Worm (Caenorhabditis elegans) whole organism, late embryonic: ENCODE measurements around the gene Y73C8B.2.

ENCODE experiments used
- C38D4.7 ChIP-seq: fragments of 200-800 bp; sonication (Bioruptor generic); optimal IDR thresholded peaks from 2 replicates; lab custom pipeline; 2018; ENCODE audit warnings: mild to moderate bottlenecking, missing genetic modification characterization, moderate library complexity, missing compliant biosample characterization
- K02D7.2 ChIP-seq: sonication (generic microtip); optimal IDR thresholded peaks from 2 replicates; lab custom pipeline; 2017; ENCODE audit warnings: mild to moderate bottlenecking, missing genetic modification characterization, missing compliant biosample characterization
- ama-1 ChIP-seq: fragments of 150-350 bp; optimal IDR thresholded peaks from 2 replicates; lab custom pipeline; 2014
- ceh-18 ChIP-seq: sonication (generic microtip); optimal IDR thresholded peaks from 2 replicates; lab custom pipeline; 2016; ENCODE audit warnings: missing genetic modification characterization, missing compliant biosample characterization
- ceh-2 ChIP-seq: sonication (generic microtip); optimal IDR thresholded peaks from 2 replicates; lab custom pipeline; 2016; ENCODE audit warnings: missing genotype, missing genetic modification characterization, missing compliant biosample characterization
- ceh-9 ChIP-seq: sonication (generic microtip); optimal IDR thresholded peaks from 2 replicates; lab custom pipeline; 2016; ENCODE audit warnings: mild to moderate bottlenecking, missing genetic modification characterization, inconsistent platforms, missing compliant biosample characterization
- hlh-15 ChIP-seq: sonication (generic microtip); optimal IDR thresholded peaks from 2 replicates; lab custom pipeline; 2016; ENCODE audit warnings: missing genetic modification characterization, missing compliant biosample characterization
- madf-2 ChIP-seq: sonication (generic microtip); optimal IDR thresholded peaks from 2 replicates; lab custom pipeline; 2017; ENCODE audit warnings: missing genetic modification characterization, missing compliant biosample characterization
- nhr-11 ChIP-seq: fragments of 150-350 bp; optimal IDR thresholded peaks from 2 replicates; lab custom pipeline; 2014; ENCODE audit warnings: missing biosample characterization, missing genetic modification characterization
- npax-4 ChIP-seq: sonication (generic microtip); optimal IDR thresholded peaks from 2 replicates; lab custom pipeline; 2016; ENCODE audit warnings: missing genetic modification characterization, missing compliant biosample characterization
- pax-1 ChIP-seq: fragments of 150-350 bp; optimal IDR thresholded peaks from 2 replicates; lab custom pipeline; 2014; ENCODE audit warnings: missing biosample characterization, missing genetic modification characterization
- pha-4 ChIP-seq: fragments of 150-350 bp; optimal IDR thresholded peaks from 2 replicates; lab custom pipeline; 2018; ENCODE audit warnings: missing biosample characterization, missing genetic modification reagents, missing genetic modification characterization
- sox-4 ChIP-seq: sonication (generic microtip); optimal IDR thresholded peaks from 2 replicates; lab custom pipeline; 2017; ENCODE audit warnings: mild to moderate bottlenecking, missing genetic modification characterization, inconsistent platforms, missing compliant biosample characterization
- ztf-16 ChIP-seq: sonication (generic microtip); optimal IDR thresholded peaks from 2 replicates; lab custom pipeline; 2017; ENCODE audit warnings: missing genetic modification characterization, missing compliant biosample characterization

DNA sequence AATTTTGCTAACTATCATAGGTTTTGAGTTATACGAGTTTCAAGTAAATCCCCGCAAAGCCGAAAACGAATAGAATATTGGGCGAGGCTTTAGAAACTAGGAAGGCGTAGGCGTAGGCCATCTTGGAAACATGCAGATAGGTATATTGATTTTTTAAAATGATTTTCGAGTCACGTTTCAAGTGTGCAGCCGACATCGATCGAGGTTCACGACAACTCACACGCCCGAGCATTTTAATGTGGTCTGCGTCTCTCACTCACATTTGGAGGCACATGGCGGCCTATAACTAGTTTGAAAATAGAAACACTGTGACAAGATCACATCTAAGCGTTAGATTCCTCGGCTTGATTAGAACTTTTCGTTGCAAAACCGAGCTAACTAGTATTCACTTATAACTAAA is 32.6 kb upstream of the Y73C8B.2 start, which contains the start of gene K08D9.2:
- TF ChIP-seq sox-4 (tag; lab: Kevin White, UChicago) (no peak), hlh-15 (tag; lab: Kevin White, UChicago) (no peak), nhr-11 (tag; lab: Kevin White, UChicago) (no peak), ama-1 (lab: Kevin White, UChicago) (no peak), pha-4 (tag; lab: Kevin White, UChicago) (no peak), C38D4.7 (GFP tag; lab: Kevin White, UChicago) (no peak), ceh-9 (tag; lab: Kevin White, UChicago) (no peak), ceh-2 (tag; lab: Kevin White, UChicago) (no peak), K02D7.2 (no peak), npax-4 (tag; lab: Kevin White, UChicago) (no peak), ceh-18 (tag; lab: Kevin White, UChicago) (no peak), madf-2 (tag; lab: Kevin White, UChicago) (no peak), ztf-16 (tag; lab: Kevin White, UChicago) (no peak), pax-1 (tag; lab: Kevin White, UChicago) (no peak)
